Fruit fly (Drosophila melanogaster) S2 (cell line): ENCODE results near the gene RFeSP.

ENCODE experiments used
- CG8478 ChIP-seq: fragments of >200 bp; optimal IDR thresholded peaks from 2 replicates; lab custom pipeline; 2018
- CTCF ChIP-seq, 2 experiments: fragments of >200 bp; optimal IDR thresholded peaks; 2 replicates each; lab custom pipeline; 2018

dm6 chr2L:1648033-1648546, 34.1 kb upstream of the RFeSP start:
- TF ChIP-seq CG8478 = no peak
- TF ChIP-seq CTCF (optimal IDR thresholded peaks at IDR 0.05; lab: Kevin White, UChicago) = no peak
